Worm (Caenorhabditis elegans): ENCODE results near the gene npp-22.

DNA sequence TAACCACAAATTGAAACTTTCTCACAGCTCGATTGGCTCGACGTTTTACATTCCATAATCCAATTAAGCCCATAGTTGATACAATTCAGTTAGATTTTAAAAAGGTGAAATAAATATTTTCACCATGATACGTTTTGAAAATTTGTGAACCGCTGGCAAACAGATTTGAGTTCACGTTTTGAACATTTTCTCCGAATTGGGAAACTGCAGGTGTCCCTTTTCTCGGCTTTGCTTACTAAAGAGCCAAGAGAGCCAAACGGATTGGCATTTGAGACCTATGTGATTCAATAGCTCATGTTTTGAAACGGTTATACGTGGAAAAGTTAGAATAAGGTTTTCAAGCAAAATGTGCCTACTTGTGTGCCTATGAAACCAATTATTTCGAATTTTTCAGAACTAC, 3.6 kb upstream of the npp-22 start, which contains the start of gene spe-42:
- no peak for TF ChIP-seq ztf-11 (tag; optimal IDR thresholded peaks at IDR 0.05)
- no peak for TF ChIP-seq T26A8.4 (GFP tag; IDR thresholded peaks at IDR 0.05)
- no peak for TF ChIP-seq fos-1 (tag; optimal IDR thresholded peaks at IDR 0.05)
- TF ChIP-seq hlh-11 (tag; optimal IDR thresholded peaks at IDR 0.05), result no peak
- no peak for TF ChIP-seq nhr-10 (tag; optimal IDR thresholded peaks at IDR 0.05)
- TF ChIP-seq jun-1 (tag; optimal IDR thresholded peaks at IDR 0.05), result no peak
- TF ChIP-seq pqm-1 (tag; optimal IDR thresholded peaks at IDR 0.05), result no peak
- TF ChIP-seq attf-4 (tag; optimal IDR thresholded peaks at IDR 0.05), result no peak

Data from whole organism, L4 larva.